Worm (Caenorhabditis elegans): ENCODE results near the gene C08F8.2.

Gene C08F8.2

DNA sequence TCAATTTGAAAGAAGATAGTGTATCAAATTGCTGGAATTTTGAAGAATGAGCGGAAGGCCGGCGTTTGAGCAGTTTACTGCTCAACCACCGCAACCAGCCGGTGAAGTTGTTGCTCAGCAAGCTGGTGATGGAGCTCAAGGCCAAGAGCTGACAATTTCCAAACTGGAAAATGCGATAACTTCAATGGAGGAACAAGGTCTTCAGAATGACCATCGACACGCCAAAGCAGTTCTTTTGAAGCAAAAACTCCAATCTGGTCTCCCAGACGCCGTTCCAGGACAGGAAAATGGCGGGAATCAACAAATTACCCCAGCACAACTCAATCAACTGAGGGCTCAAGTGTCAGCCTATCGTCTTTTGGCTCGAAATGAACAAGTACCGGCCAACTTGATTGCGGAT is 24.8 kb upstream of the C08F8.2 start:
- TF ChIP-seq B0019.2 (GFP tag; conservative IDR thresholded peaks at IDR 0.05) (no peak), T07F8.4 (tag; optimal IDR thresholded peaks at IDR 0.05) (no peak), ekl-4 (GFP tag; IDR thresholded peaks at IDR 0.05) (no peak), ztf-25 (GFP tag; IDR thresholded peaks at IDR 0.05) (no peak), F49E8.2 (tag; optimal IDR thresholded peaks at IDR 0.05; ENCODE audit: insufficient read depth) (no peak), him-1 (tag; optimal IDR thresholded peaks at IDR 0.05) (no peak), mel-28 (tag; optimal IDR thresholded peaks at IDR 0.05; ENCODE audit: borderline replicate concordance) (no peak), gei-17 (GFP tag; optimal IDR thresholded peaks at IDR 0.05) (no peak), nhr-120 (GFP tag; IDR thresholded peaks at IDR 0.05) (no peak), F55B11.4 (tag; optimal IDR thresholded peaks at IDR 0.05; ENCODE audit: borderline replicate concordance, insufficient read depth) (no peak), tbx-9 (tag; optimal IDR thresholded peaks at IDR 0.05; ENCODE audit: borderline replicate concordance) (no peak), sptf-2 (GFP tag; optimal IDR thresholded peaks at IDR 0.05) (no peak), F10E7.11 (tag; optimal IDR thresholded peaks at IDR 0.05) (no peak), snpc-1.3 (tag; optimal IDR thresholded peaks at IDR 0.05; ENCODE audit: insufficient read depth) (no peak), hmg-1.2 (GFP tag; IDR thresholded peaks at IDR 0.05) (no peak), rcor-1 (GFP tag; IDR thresholded peaks at IDR 0.05) (no peak), K12H6.12 (tag; optimal IDR thresholded peaks at IDR 0.05) (no peak), ets-4 (GFP tag; optimal IDR thresholded peaks at IDR 0.05) (no peak), cebp-2 (GFP tag; IDR thresholded peaks at IDR 0.05) (no peak)

DNA sequence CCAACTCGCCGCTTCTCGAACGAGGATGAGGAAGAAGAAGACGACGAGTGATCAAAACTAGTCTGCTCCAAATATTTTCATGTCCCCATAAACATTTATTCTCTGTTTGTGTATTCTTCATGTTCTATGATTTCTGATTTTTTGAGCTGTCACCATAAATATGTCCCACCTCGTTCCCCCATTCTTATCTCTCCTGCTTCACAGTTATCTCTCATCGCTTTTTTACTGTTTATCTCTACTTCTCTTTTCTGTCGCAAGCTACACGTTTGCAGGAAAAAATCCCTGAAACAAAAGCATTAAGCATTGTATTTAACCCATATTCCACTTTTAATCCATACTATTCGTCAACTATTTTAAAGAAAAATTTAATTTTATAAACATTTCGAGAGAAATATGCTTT is 20.0 kb upstream of the C08F8.2 start:
- peak; percentile 45 for TF ChIP-seq nhr-80 (tag; optimal IDR thresholded peaks at IDR 0.05)
- TF ChIP-seq hmg-1.2 (GFP tag; IDR thresholded peaks at IDR 0.05), result peak; percentile 29; the same call in 1 of the 2 replicates
- TF ChIP-seq nhr-179 (tag; optimal IDR thresholded peaks at IDR 0.05), result no peak
- no peak for TF ChIP-seq atf-7 (tag; optimal IDR thresholded peaks at IDR 0.05)
- no peak for TF ChIP-seq ama-1 (optimal IDR thresholded peaks at IDR 0.05)
- peak in 1 of 2 experiments; percentile 44 for TF ChIP-seq ama-1 (GFP tag; optimal IDR thresholded peaks at IDR 0.05)
- no peak for TF ChIP-seq T26A5.8 (tag; optimal IDR thresholded peaks at IDR 0.05)
- no peak for TF ChIP-seq D2030.7 (GFP tag; IDR thresholded peaks at IDR 0.05)
- no peak for TF ChIP-seq chd-7 (tag; optimal IDR thresholded peaks at IDR 0.05)
- TF ChIP-seq repo-1 (tag; optimal IDR thresholded peaks at IDR 0.05), result no peak
- TF ChIP-seq let-607 (tag; optimal IDR thresholded peaks at IDR 0.05), result peak in 1 of 2 experiments; percentile 8
- no peak for TF ChIP-seq lin-26 (GFP tag; IDR thresholded peaks at IDR 0.05)
- no peak for TF ChIP-seq nfyb-1 (GFP tag; IDR thresholded peaks at IDR 0.05)
- no peak for TF ChIP-seq dpl-1 (GFP tag; optimal IDR thresholded peaks at IDR 0.05)

DNA sequence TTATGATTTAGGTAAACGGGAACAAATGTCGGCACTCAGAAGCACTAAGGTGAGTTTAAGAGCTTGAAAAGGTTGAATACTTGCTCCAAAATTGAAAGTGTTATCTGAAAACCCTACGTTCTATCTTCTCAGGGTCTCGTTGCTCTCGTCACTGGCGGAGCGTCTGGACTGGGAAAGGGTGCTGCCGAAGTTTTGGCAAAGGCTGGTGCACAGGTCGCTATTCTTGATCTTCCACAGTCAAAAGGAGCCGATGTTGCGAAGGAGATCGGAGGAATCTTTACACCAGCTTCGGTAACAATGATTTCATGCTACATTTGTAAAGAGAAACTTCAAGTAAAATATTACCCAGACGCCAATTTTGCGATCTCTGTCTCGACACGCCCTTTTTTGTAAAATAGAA is 19.5 kb upstream of the C08F8.2 start, which contains the start of gene ard-1:
TSS of gene ard-1 (plus strand) at position 12 of the 400 bp plus-strand sequence.
- no peak for TF ChIP-seq attf-3 (GFP tag; conservative IDR thresholded peaks at IDR 0.05)
- no peak for TF ChIP-seq nhr-27 (tag; optimal IDR thresholded peaks at IDR 0.05)
- no peak for TF ChIP-seq tbx-9 (tag; optimal IDR thresholded peaks at IDR 0.05; ENCODE audit: borderline replicate concordance)
- peak; percentile 10 for TF ChIP-seq xnd-1 (tag; optimal IDR thresholded peaks at IDR 0.05)
- no peak for TF ChIP-seq lsy-27 (tag; optimal IDR thresholded peaks at IDR 0.05; ENCODE audit: borderline replicate concordance, insufficient read depth)
- TF ChIP-seq hlh-26 (GFP tag; conservative IDR thresholded peaks at IDR 0.05), result no peak
- TF ChIP-seq madf-3 (GFP tag; IDR thresholded peaks at IDR 0.05), result 0 out of 2 replicates have a peak, but pooled peaks have one; percentile 32
- no peak for TF ChIP-seq F37B4.10 (GFP tag; IDR thresholded peaks at IDR 0.05)
- TF ChIP-seq F33H1.4 (GFP tag; IDR thresholded peaks at IDR 0.05), result no peak
- no peak for TF ChIP-seq ekl-4 (GFP tag; IDR thresholded peaks at IDR 0.05)
- 0 out of 2 replicates have a peak, but pooled peaks have one; percentile 39 for TF ChIP-seq B0336.3 (GFP tag; IDR thresholded peaks at IDR 0.05)
- TF ChIP-seq hsf-1 (GFP tag; IDR thresholded peaks at IDR 0.05), result 0 out of 2 replicates have a peak, but pooled peaks have one; percentile 15
